Worm (Caenorhabditis elegans) whole organism, midembryonic: ENCODE data around the gene T05C12.15.

Experiments used
- T22C8.4 ChIP-seq: fragments of 200-800 bp; sonication (Bioruptor generic); IDR thresholded peaks from 2 replicates; pipeline ENCODE4 v1.3.6; 2022; ENCODE audit warnings: missing genetic modification characterization, missing compliant biosample characterization
- cog-1 ChIP-seq: sonication (generic microtip); optimal IDR thresholded peaks from 2 replicates; lab custom pipeline; 2016; ENCODE audit warnings: missing genetic modification characterization, missing compliant biosample characterization
- flt-1 ChIP-seq: fragments of 200-800 bp; sonication (Bioruptor generic); IDR thresholded peaks from 2 replicates; pipeline ENCODE4 v1.3.6; 2022; ENCODE audit warnings: missing genetic modification characterization, missing compliant biosample characterization
- klf-2 ChIP-seq: fragments of 200-800 bp; sonication (Bioruptor generic); conservative IDR thresholded peaks from 2 replicates; pipeline ENCODE4 v1.3.6; 2022; ENCODE audit warnings: missing genetic modification reagents, missing genetic modification characterization, missing compliant biosample characterization
- med-1 ChIP-seq: sonication (generic microtip); optimal IDR thresholded peaks from 2 replicates; lab custom pipeline; 2017; ENCODE audit warnings: missing genetic modification characterization, mild to moderate bottlenecking, missing compliant biosample characterization, antibody characterized with exemption, missing genetic modification reagents; ENCODE audit not compliant: insufficient read depth
- ref-1 ChIP-seq: fragments of 200-800 bp; sonication (Bioruptor generic); conservative IDR thresholded peaks from 2 replicates; pipeline ENCODE4 v1.3.6; 2022; ENCODE audit warnings: missing genetic modification reagents, missing genetic modification characterization, missing compliant biosample characterization
- tab-1 ChIP-seq: fragments of 200-800 bp; sonication (Bioruptor generic); IDR thresholded peaks from 2 replicates; pipeline ENCODE4 v1.3.6; 2022; ENCODE audit warnings: missing genetic modification characterization, missing compliant biosample characterization
- ztf-23 ChIP-seq: fragments of 200-800 bp; sonication (Bioruptor generic); IDR thresholded peaks from 2 replicates; pipeline ENCODE4 v1.3.6; 2022; ENCODE audit warnings: missing genetic modification reagents, missing genetic modification characterization, missing compliant biosample characterization
- ztf-29 ChIP-seq: fragments of 200-800 bp; sonication (Bioruptor generic); IDR thresholded peaks from 2 replicates; pipeline ENCODE4 v1.3.6; 2022; ENCODE audit warnings: missing genetic modification reagents, missing genetic modification characterization, missing compliant biosample characterization

Gene T05C12.15

DNA sequence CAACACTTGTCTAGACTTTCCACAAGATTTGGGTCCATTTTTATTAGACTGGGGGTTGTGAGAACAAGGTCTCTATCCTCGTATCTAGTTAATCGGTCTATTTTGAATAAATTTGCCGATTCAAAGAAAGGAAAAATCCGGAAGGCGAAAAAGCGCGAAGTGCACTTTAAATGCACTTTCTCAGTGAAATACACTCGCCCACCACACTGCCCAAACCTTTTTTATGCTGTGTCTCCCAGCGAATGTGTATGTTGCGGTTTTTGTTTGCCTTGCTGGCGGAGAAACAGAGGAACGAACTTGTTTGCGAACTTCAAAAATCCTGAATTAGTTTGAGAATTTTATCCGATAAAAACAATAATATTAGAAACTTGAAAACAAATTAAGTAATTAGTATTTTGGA is 38.6 kb upstream of the T05C12.15 start:
- TF ChIP-seq ref-1 = no peak
- no peak for TF ChIP-seq klf-2
- no peak for TF ChIP-seq flt-1 (GFP tag; lab: Robert Waterston, UW)
- TF ChIP-seq tab-1 (GFP tag; lab: Robert Waterston, UW) = no peak
- no peak for TF ChIP-seq T22C8.4
- TF ChIP-seq med-1 (GFP tag; lab: Kevin White, UChicago) = no peak
- no peak for TF ChIP-seq cog-1 (tag; lab: Kevin White, UChicago)
- no peak for TF ChIP-seq ztf-29 (GFP tag; lab: Robert Waterston, UW)
- TF ChIP-seq ztf-23 (GFP tag; lab: Robert Waterston, UW) = no peak

DNA sequence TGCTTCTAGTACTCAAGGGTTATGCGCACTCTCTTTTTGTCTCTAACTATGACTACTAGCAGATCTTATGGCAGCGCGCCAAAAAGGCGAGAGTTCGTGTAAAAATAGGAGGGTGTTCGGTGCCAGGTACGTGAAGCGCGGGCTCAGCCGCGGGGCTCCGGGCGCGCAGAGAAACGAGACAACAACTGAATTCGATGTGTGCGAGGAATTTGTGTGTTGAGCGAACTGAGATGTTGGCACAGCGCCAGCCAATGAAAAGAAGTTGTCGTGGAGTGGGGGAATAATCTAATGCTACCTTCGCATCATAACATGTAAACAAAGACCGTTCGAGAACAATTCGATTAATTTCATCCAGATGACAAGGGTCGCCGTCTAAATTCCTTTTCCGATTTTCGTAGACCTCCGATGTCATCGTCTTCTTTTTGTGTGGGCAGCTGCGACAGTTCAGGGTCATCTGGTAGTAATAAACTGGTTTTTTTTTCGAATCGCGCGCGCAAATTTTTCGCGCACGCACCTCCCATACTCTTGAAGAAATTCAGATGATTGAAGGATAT is 37.9 kb upstream of the T05C12.15 start:
- no peak for TF ChIP-seq ztf-29 (GFP tag; lab: Robert Waterston, UW)
- TF ChIP-seq tab-1 (GFP tag; lab: Robert Waterston, UW) = 0 out of 2 replicates have a peak, but pooled peaks have one; percentile 25
- TF ChIP-seq flt-1 (GFP tag; lab: Robert Waterston, UW) = 0 out of 2 replicates have a peak, but pooled peaks have one; percentile 5
- TF ChIP-seq cog-1 (tag; lab: Kevin White, UChicago) = no peak

DNA sequence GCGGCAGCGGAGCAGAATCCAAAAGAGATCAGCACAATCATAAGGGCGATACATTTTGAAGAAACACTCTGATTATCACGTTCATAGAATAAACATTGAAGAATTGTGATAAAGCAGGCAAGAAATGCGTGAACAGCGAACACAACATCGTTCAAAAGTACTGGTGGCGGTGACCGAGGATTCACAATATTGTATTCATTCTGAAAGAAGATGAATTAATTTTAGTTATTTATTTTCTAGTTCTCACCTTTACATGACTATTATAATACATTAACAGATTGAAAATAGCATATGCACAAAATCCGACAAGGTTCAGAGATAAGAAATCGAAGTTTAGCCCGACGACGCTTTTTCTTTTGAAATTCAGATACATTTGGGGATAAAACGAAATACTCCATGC is 33.4 kb upstream of the T05C12.15 start:
- TF ChIP-seq T22C8.4 = no peak
- no peak for TF ChIP-seq ztf-29 (GFP tag; lab: Robert Waterston, UW)
- TF ChIP-seq ztf-23 (GFP tag; lab: Robert Waterston, UW) = no peak
- no peak for TF ChIP-seq tab-1 (GFP tag; lab: Robert Waterston, UW)
- TF ChIP-seq klf-2 = no peak
- no peak for TF ChIP-seq ref-1
- TF ChIP-seq med-1 (GFP tag; lab: Kevin White, UChicago) = no peak
- TF ChIP-seq cog-1 (tag; lab: Kevin White, UChicago) = no peak

DNA sequence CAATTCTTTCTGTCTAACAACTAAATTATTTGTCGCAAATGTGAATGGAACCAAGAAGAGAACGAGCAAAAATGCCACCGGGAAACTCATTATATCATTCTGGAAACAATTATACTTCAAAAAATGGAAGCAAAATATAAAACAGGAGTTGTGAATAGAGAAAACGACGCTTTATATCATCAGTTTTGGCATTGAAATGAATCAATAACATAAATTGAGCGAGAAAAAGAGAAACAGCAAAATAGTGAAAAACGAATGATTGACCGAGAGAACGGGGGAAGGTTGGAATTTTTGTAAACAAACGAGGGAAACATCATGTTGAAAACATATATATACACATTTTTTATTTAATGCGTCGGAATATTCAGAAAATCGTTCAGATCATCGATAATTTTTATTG is 32.6 kb upstream of the T05C12.15 start, which contains the start of gene ctns-1:
ctns-1 (minus strand) TSS at position 101 of the 400 bp plus-strand sequence.
- TF ChIP-seq ztf-23 (GFP tag; lab: Robert Waterston, UW) = no peak
- no peak for TF ChIP-seq cog-1 (tag; lab: Kevin White, UChicago)
- no peak for TF ChIP-seq med-1 (GFP tag; lab: Kevin White, UChicago)
- no peak for TF ChIP-seq T22C8.4
- TF ChIP-seq tab-1 (GFP tag; lab: Robert Waterston, UW) = no peak
- TF ChIP-seq ztf-29 (GFP tag; lab: Robert Waterston, UW) = no peak
- no peak for TF ChIP-seq klf-2
- no peak for TF ChIP-seq ref-1
- TF ChIP-seq flt-1 (GFP tag; lab: Robert Waterston, UW) = no peak

DNA sequence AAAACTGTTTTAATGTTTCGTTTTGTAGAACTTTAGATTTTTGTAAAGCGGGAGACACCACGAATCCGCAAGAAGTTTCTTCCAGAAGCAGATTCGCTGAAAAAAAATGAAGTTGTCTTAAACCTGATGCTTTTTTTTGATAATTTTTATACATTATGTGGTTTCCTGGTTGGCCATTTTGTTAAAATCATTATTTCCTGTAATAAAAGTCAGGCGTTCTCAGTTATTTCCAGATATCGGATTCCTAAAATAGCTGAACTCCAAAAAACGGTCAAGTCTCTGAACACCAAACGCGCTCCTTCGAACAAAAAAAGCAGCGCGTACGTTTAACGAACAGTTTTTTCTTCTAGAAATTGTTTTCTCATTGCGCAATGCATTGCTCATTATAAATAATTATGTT is 32.0 kb upstream of the T05C12.15 start:
- no peak for TF ChIP-seq tab-1 (GFP tag; lab: Robert Waterston, UW)
- no peak for TF ChIP-seq ref-1
- 0 out of 2 replicates have a peak, but pooled peaks have one; percentile 32 for TF ChIP-seq ztf-23 (GFP tag; lab: Robert Waterston, UW)
- peak; percentile 32 for TF ChIP-seq cog-1 (tag; lab: Kevin White, UChicago)

DNA sequence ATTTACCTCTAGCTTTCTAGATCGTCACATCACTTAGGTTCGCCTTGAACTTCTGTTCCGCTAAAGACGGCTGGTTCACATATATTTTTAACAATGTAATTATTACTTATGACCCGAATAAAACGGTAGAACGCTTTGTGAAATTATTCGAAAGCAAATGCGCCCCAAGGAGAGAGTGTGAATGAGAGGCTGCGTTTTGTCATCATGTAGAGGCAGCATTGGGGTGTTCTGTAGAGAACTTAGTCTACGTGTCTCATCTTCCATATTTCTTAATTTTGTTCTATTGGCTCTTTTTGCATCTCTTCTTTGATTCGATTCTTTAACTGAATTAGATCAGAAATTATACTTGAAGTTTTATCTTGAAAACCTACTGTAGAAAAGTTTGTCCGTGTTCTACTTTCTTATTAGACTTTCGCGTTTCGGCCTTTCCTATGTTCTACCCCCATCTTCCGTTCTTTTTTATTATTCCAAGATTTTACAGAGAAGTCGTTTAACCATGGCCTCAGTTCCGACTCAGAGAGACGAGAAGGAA is 31.3 kb upstream of the T05C12.15 start, which contains the start of gene cdc-48.2:
cdc-48.2 (plus strand) TSS at position 482 of the 532 bp plus-strand sequence.
- TF ChIP-seq klf-2 (no peak), ztf-29 (GFP tag; lab: Robert Waterston, UW) (no peak), ref-1 (no peak), med-1 (GFP tag; lab: Kevin White, UChicago) (no peak), cog-1 (tag; lab: Kevin White, UChicago) (no peak), flt-1 (GFP tag; lab: Robert Waterston, UW) (no peak), T22C8.4 (no peak), tab-1 (GFP tag; lab: Robert Waterston, UW) (no peak), ztf-23 (GFP tag; lab: Robert Waterston, UW) (no peak)

DNA sequence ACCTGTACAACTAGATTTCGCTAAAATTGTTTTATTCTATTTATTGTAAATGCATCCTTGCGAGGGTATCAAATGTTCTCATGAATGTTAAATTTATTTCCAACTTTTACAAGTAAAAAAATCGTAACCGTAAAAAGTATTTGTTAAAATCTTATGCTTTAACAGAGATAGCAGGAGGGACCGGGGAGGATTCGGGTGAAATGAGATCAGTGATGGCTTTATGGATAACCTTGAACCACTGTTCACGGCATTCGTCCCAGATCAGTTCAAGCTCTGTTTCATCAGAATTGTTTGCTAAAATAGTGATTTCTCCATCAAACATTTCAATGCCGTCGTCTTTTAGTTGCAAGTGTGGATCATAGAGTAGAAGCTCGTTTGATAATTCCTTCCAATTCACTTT is 28.2 kb upstream of the T05C12.15 start:
- TF ChIP-seq med-1 (GFP tag; lab: Kevin White, UChicago) = no peak
- TF ChIP-seq tab-1 (GFP tag; lab: Robert Waterston, UW) = no peak
- no peak for TF ChIP-seq cog-1 (tag; lab: Kevin White, UChicago)
- no peak for TF ChIP-seq T22C8.4
- no peak for TF ChIP-seq ref-1
- no peak for TF ChIP-seq ztf-29 (GFP tag; lab: Robert Waterston, UW)
- TF ChIP-seq ztf-23 (GFP tag; lab: Robert Waterston, UW) = no peak
- TF ChIP-seq klf-2 = no peak
- no peak for TF ChIP-seq flt-1 (GFP tag; lab: Robert Waterston, UW)

DNA sequence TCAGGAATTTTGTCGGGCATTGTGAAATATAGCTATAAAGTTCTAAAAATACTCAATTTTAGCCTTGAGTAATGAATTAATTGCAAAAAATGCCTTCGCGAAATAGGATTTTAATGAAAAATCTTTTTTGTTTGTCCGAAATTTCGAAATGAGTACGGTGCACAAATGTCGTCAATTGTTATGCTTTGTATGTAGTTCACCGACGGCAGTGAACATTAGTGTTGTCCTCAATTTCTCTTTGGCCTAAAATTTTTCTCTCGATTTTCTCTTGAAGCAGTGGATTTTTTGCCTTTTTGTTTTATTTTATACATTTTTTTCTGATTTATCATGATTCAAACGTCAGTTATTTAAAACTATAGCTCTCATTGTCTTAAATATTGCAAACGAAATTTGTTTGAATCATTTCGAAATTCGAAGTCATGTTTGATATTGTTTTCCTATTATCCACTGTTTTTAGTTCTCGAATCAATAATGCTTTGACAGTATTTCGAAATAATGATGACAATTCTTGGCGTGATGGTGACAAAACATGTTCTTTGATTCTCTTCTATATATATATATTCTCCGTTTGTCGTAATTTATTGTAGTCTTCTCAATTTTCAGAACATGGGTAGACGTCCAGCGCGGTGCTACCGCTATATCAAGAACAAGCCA is 26.0 kb upstream of the T05C12.15 start, which contains the start of the genes ints-11 and rpl-10:
ints-11 (minus strand) TSS at position 201 of the 654 bp plus-strand sequence.
rpl-10 (plus strand) TSS at position 604 of the 654 bp plus-strand sequence.
- TF ChIP-seq klf-2 = no peak
- TF ChIP-seq T22C8.4 = no peak
- no peak for TF ChIP-seq med-1 (GFP tag; lab: Kevin White, UChicago)
- no peak for TF ChIP-seq tab-1 (GFP tag; lab: Robert Waterston, UW)
- no peak for TF ChIP-seq ref-1

DNA sequence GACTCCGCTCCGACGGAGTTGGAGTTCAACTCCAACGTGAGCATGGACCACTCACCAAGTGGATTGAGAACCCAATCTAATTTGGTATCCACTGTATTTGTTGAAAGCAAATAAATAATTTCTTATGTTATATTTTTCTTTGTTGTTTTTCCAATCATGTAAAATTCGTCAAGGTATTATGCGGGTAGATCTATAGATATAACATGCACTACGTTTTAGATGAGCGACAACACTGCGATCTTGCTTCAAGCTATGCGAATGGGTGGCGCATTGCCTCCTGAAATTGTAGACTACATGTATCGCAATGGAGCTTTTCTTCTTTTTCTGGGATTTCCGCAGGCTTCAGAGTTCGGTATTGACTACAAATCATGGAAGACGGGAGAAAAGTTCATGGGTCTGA is 24.8 kb upstream of the T05C12.15 start, which contains the start of gene F10B5.2:
F10B5.2 (plus strand) TSS at position 220 of the 400 bp plus-strand sequence.
- TF ChIP-seq med-1 (GFP tag; lab: Kevin White, UChicago) (no peak), tab-1 (GFP tag; lab: Robert Waterston, UW) (no peak), ref-1 (no peak), flt-1 (GFP tag; lab: Robert Waterston, UW) (no peak), ztf-23 (GFP tag; lab: Robert Waterston, UW) (no peak), ztf-29 (GFP tag; lab: Robert Waterston, UW) (no peak), T22C8.4 (no peak), klf-2 (no peak), cog-1 (tag; lab: Kevin White, UChicago) (no peak)
